Worm (Caenorhabditis elegans) whole organism, L4 larva: ENCODE measurements around the gene C49F5.5.

Experiments
- D1046.2 ChIP-seq: fragments of 200-800 bp; sonication (Bioruptor generic); IDR thresholded peaks from 2 replicates; pipeline ENCODE4 v1.3.6; 2022; ENCODE audit warnings: missing genetic modification characterization, missing compliant biosample characterization
- F26F4.8 ChIP-seq: fragments of 200-800 bp; sonication (Bioruptor generic); conservative IDR thresholded peaks from 2 replicates; pipeline ENCODE4 v1.3.6; 2022; ENCODE audit warnings: missing genetic modification characterization, missing compliant biosample characterization
- F37D6.2 ChIP-seq: sonication (generic microtip); optimal IDR thresholded peaks from 2 replicates; lab custom pipeline; 2016; ENCODE audit warnings: mild to moderate bottlenecking, missing genetic modification characterization, missing compliant biosample characterization
- R02D3.7 ChIP-seq: fragments of 150-350 bp; sonication (generic microtip); optimal IDR thresholded peaks from 3 replicates; lab custom pipeline; 2014; ENCODE audit warnings: missing biosample characterization, missing genetic modification characterization
- T20F7.1 ChIP-seq: fragments of 200-800 bp; sonication (Bioruptor generic); optimal IDR thresholded peaks from 2 replicates; lab custom pipeline; 2018; ENCODE audit warnings: mild to moderate bottlenecking, missing genetic modification characterization, missing compliant biosample characterization
- T26A8.4 ChIP-seq: fragments of 200-800 bp; sonication (Bioruptor generic); IDR thresholded peaks from 2 replicates; pipeline ENCODE4 v1.3.6; 2022; ENCODE audit warnings: missing genetic modification characterization, missing compliant biosample characterization
- Y105C5A.15 ChIP-seq: fragments of 200-800 bp; sonication (Bioruptor generic); IDR thresholded peaks from 2 replicates; pipeline ENCODE4 v1.3.6; 2022; ENCODE audit warnings: missing genetic modification characterization, missing compliant biosample characterization
- Y5F2A.4 ChIP-seq: fragments of 200-800 bp; sonication (Bioruptor generic); optimal IDR thresholded peaks from 2 replicates; lab custom pipeline; 2018; ENCODE audit warnings: mild to moderate bottlenecking, missing genetic modification characterization, missing compliant biosample characterization
- ZK546.5 ChIP-seq, 2 experiments: sonication (generic microtip); optimal IDR thresholded peaks; 2 replicates each; lab custom pipeline; 2017; ENCODE audit warnings: missing biosample characterization in 2 of 2, missing genetic modification characterization in 2 of 2
- aly-2 ChIP-seq: sonication (generic microtip); optimal IDR thresholded peaks from 2 replicates; lab custom pipeline; 2018; ENCODE audit warnings: missing biosample characterization, missing genetic modification characterization
- ama-1 ChIP-seq: fragments of 150-350 bp; optimal IDR thresholded peaks from 2 replicates; lab custom pipeline; 2014; ENCODE audit warnings: inconsistent platforms, mixed read lengths
- ceh-28 ChIP-seq: fragments of 150-350 bp; optimal IDR thresholded peaks from 2 replicates; lab custom pipeline; 2014; ENCODE audit warnings: missing biosample characterization, missing genetic modification reagents, missing genetic modification characterization
- ceh-32 ChIP-seq: sonication (generic microtip); optimal IDR thresholded peaks from 2 replicates; lab custom pipeline; 2016; ENCODE audit warnings: mild to moderate bottlenecking, missing genetic modification characterization, missing compliant biosample characterization; ENCODE audit not compliant: poor library complexity
- ceh-62 ChIP-seq: sonication (generic microtip); optimal IDR thresholded peaks from 2 replicates; lab custom pipeline; 2017; ENCODE audit warnings: missing biosample characterization, missing genetic modification characterization
- ceh-82 ChIP-seq: sonication (generic microtip); optimal IDR thresholded peaks from 2 replicates; lab custom pipeline; 2017; ENCODE audit warnings: missing biosample characterization, missing genetic modification characterization
- ces-1 ChIP-seq: fragments of 150-350 bp; sonication (generic microtip); optimal IDR thresholded peaks from 4 replicates; lab custom pipeline; 2014; ENCODE audit warnings: missing biosample characterization, missing genetic modification reagents, missing genetic modification characterization
- daf-19 ChIP-seq: fragments of 200-800 bp; sonication (Bioruptor generic); conservative IDR thresholded peaks from 2 replicates; pipeline ENCODE4 v1.3.6; 2022; ENCODE audit warnings: missing genetic modification characterization, missing compliant biosample characterization
- dmd-6 ChIP-seq: fragments of 200-800 bp; sonication (Bioruptor generic); IDR thresholded peaks from 2 replicates; pipeline ENCODE4 v1.3.6; 2022; ENCODE audit warnings: missing genetic modification reagents, missing genetic modification characterization, missing compliant biosample characterization
- dmd-9 ChIP-seq: fragments of 200-800 bp; sonication (Bioruptor generic); IDR thresholded peaks from 2 replicates; pipeline ENCODE4 v1.3.6; 2022; ENCODE audit warnings: missing genetic modification reagents, missing genetic modification characterization, missing compliant biosample characterization
- dpl-1 ChIP-seq: fragments of 150-350 bp; optimal IDR thresholded peaks from 2 replicates; lab custom pipeline; 2014; ENCODE audit warnings: missing biosample characterization, missing genetic modification reagents, missing genetic modification characterization
- dve-1 ChIP-seq: sonication (generic microtip); optimal IDR thresholded peaks from 2 replicates; lab custom pipeline; 2017; ENCODE audit warnings: antibody characterized with exemption, mild to moderate bottlenecking, missing genetic modification characterization, missing compliant biosample characterization; ENCODE audit not compliant: insufficient read depth
- egl-27 ChIP-seq: sonication (generic microtip); optimal IDR thresholded peaks from 3 replicates; lab custom pipeline; 2017; ENCODE audit warnings: missing biosample characterization, missing genetic modification reagents, missing genetic modification characterization
- hlh-30 ChIP-seq: sonication (generic microtip); optimal IDR thresholded peaks from 2 replicates; lab custom pipeline; 2017; ENCODE audit warnings: antibody characterized with exemption, mild to moderate bottlenecking, missing genetic modification characterization, missing compliant biosample characterization; ENCODE audit not compliant: insufficient read depth
- lin-13 ChIP-seq: fragments of 150-350 bp; optimal IDR thresholded peaks from 2 replicates; lab custom pipeline; 2014; ENCODE audit warnings: missing biosample characterization, missing genetic modification reagents, missing genetic modification characterization
- lin-15B ChIP-seq: fragments of 150-350 bp; sonication (generic microtip); optimal IDR thresholded peaks from 3 replicates; lab custom pipeline; 2014; ENCODE audit warnings: missing biosample characterization, missing genetic modification characterization
- lin-29 ChIP-seq: fragments of 200-800 bp; sonication (Bioruptor generic); IDR thresholded peaks from 2 replicates; pipeline ENCODE4 v1.3.6; 2022; ENCODE audit warnings: missing genetic modification reagents, missing genetic modification characterization, missing compliant biosample characterization
- lin-39 ChIP-seq: fragments of 150-350 bp; optimal IDR thresholded peaks from 2 replicates; lab custom pipeline; 2014; ENCODE audit warnings: missing biosample characterization, missing genetic modification reagents, missing genetic modification characterization
- madf-9 ChIP-seq: fragments of 200-800 bp; sonication (Bioruptor generic); conservative IDR thresholded peaks from 2 replicates; pipeline ENCODE4 v1.3.6; 2022; ENCODE audit warnings: missing genetic modification reagents, missing genetic modification characterization, missing compliant biosample characterization
- mdl-1 ChIP-seq, 2 experiments: fragments of 150-350 bp in 1 of 2; sonication (generic microtip) in 1 of 2; optimal IDR thresholded peaks; 2 replicates each; lab custom pipeline; 2014 to 2017; ENCODE audit warnings: missing biosample characterization in 2 of 2, missing genetic modification characterization in 2 of 2
- mdt-29 ChIP-seq: fragments of 200-800 bp; sonication (Bioruptor generic); IDR thresholded peaks from 2 replicates; pipeline ENCODE4 v1.3.6; 2022; ENCODE audit warnings: missing genetic modification reagents, missing genetic modification characterization, missing compliant biosample characterization
- mep-1 ChIP-seq: fragments of 150-350 bp; sonication (generic microtip); optimal IDR thresholded peaks from 3 replicates; lab custom pipeline; 2014; ENCODE audit warnings: missing biosample characterization, missing genetic modification characterization
- mxl-2 ChIP-seq: fragments of 200-800 bp; sonication (Bioruptor generic); conservative IDR thresholded peaks from 2 replicates; pipeline ENCODE4 v1.3.6; 2022; ENCODE audit warnings: missing genetic modification reagents, missing genetic modification characterization, missing compliant biosample characterization
- mxl-3 ChIP-seq: fragments of 200-800 bp; sonication (Bioruptor generic); optimal IDR thresholded peaks from 2 replicates; lab custom pipeline; 2018; ENCODE audit warnings: mild to moderate bottlenecking, missing genetic modification characterization, missing compliant biosample characterization
- nhr-10 ChIP-seq: fragments of 150-350 bp; optimal IDR thresholded peaks from 2 replicates; lab custom pipeline; 2014; ENCODE audit warnings: missing biosample characterization, missing genetic modification characterization
- nhr-102 ChIP-seq: sonication (generic microtip); optimal IDR thresholded peaks from 2 replicates; lab custom pipeline; 2016; ENCODE audit warnings: mild to moderate bottlenecking, missing genetic modification characterization, moderate library complexity, missing compliant biosample characterization
- nhr-25 ChIP-seq: sonication (generic microtip); optimal IDR thresholded peaks from 2 replicates; lab custom pipeline; 2017; ENCODE audit warnings: missing genetic modification characterization, mild to moderate bottlenecking, missing compliant biosample characterization, antibody characterized with exemption, moderate library complexity, borderline replicate concordance; ENCODE audit not compliant: insufficient read depth
- nhr-48 ChIP-seq: sonication (generic microtip); optimal IDR thresholded peaks from 2 replicates; lab custom pipeline; 2016; ENCODE audit warnings: mild to moderate bottlenecking, missing genetic modification characterization, missing compliant biosample characterization
- nhr-76 ChIP-seq: fragments of 150-350 bp; optimal IDR thresholded peaks from 2 replicates; lab custom pipeline; 2014; ENCODE audit warnings: missing biosample characterization, missing genetic modification characterization
- sdz-12 ChIP-seq: fragments of 200-800 bp; sonication (Bioruptor generic); optimal IDR thresholded peaks from 2 replicates; lab custom pipeline; 2018; ENCODE audit warnings: mild to moderate bottlenecking, missing genetic modification characterization, missing compliant biosample characterization
- set-16 ChIP-seq: fragments of 200-800 bp; sonication (Bioruptor generic); IDR thresholded peaks from 2 replicates; pipeline ENCODE4 v1.3.6; 2022; ENCODE audit warnings: missing genetic modification reagents, missing genetic modification characterization, missing compliant biosample characterization
- snpc-1.2 ChIP-seq: fragments of 200-800 bp; sonication (Bioruptor generic); IDR thresholded peaks from 2 replicates; pipeline ENCODE4 v1.3.6; 2022; ENCODE audit warnings: missing genetic modification reagents, missing genetic modification characterization, missing compliant biosample characterization
- unc-130 ChIP-seq: sonication (generic microtip); optimal IDR thresholded peaks from 2 replicates; lab custom pipeline; 2016; ENCODE audit warnings: missing genetic modification reagents, missing genetic modification characterization, missing compliant biosample characterization
- unc-62 ChIP-seq, 3 experiments: fragments of 150-350 bp in 1 of 3; sonication (generic microtip); optimal IDR thresholded peaks in 2 of 3; peaks in 1 of 3; 1 replicate in 1 of 3; 2 replicates in 2 of 3; lab custom pipeline; 2014 to 2017; ENCODE audit warnings: missing biosample characterization in 3 of 3, missing genetic modification characterization in 3 of 3, missing genetic modification reagents in 3 of 3, missing genotype in 1 of 3
- zfp-3 ChIP-seq: fragments of 200-800 bp; sonication (Bioruptor generic); conservative IDR thresholded peaks from 2 replicates; pipeline ENCODE4 v1.3.6; 2022; ENCODE audit warnings: missing genetic modification reagents, missing genetic modification characterization, missing compliant biosample characterization
- zip-2 ChIP-seq: fragments of 150-350 bp; optimal IDR thresholded peaks from 2 replicates; lab custom pipeline; 2014; ENCODE audit warnings: missing biosample characterization, missing genetic modification characterization
- ztf-7 ChIP-seq: fragments of 150-350 bp; optimal IDR thresholded peaks from 2 replicates; lab custom pipeline; 2014; ENCODE audit warnings: missing biosample characterization, missing genetic modification characterization

C49F5.5 gene

ce11 chrX:11971323-11971722, 14.7 kb upstream of the C49F5.5 start:
- TF ChIP-seq unc-62 (GFP tag; optimal IDR thresholded peaks at IDR 0.05 in 1 of 2; lab: Kevin White, UChicago) (peak in 1 of 2 experiments; percentile 95), unc-62 (tag; optimal IDR thresholded peaks at IDR 0.05; lab: Kevin White, UChicago) (no peak), ceh-62 (tag; lab: Kevin White, UChicago) (no peak)

- no peak for TF ChIP-seq mxl-3 (GFP tag; lab: Kevin White, UChicago)
- TF ChIP-seq nhr-25 = no peak
- no peak for TF ChIP-seq mdl-1 (tag; optimal IDR thresholded peaks at IDR 0.05; lab: Kevin White, UChicago)
- peak; percentile 57 for TF ChIP-seq ceh-28 (tag; lab: Kevin White, UChicago)
- TF ChIP-seq madf-9 (GFP tag; lab: Robert Waterston, UW) = no peak
- TF ChIP-seq nhr-76 = no peak
- no peak for TF ChIP-seq T26A8.4
- TF ChIP-seq nhr-10 (tag; lab: Kevin White, UChicago) = no peak
- TF ChIP-seq zip-2 (tag; lab: Kevin White, UChicago) = no peak
- peak; percentile 52 for TF ChIP-seq dve-1 (tag; lab: Kevin White, UChicago)
- no peak for TF ChIP-seq dpl-1 (GFP tag; lab: Kevin White, UChicago)
- TF ChIP-seq lin-15B (tag; lab: Kevin White, UChicago) = no peak
- no peak for TF ChIP-seq snpc-1.2 (GFP tag; lab: Robert Waterston, UW)
- TF ChIP-seq mep-1 (tag; lab: Kevin White, UChicago) = no peak
- TF ChIP-seq ztf-7 (tag; lab: Kevin White, UChicago) = peak; percentile 41
- no peak for TF ChIP-seq lin-13 (GFP tag; lab: Kevin White, UChicago)
- TF ChIP-seq ceh-32 (tag; lab: Kevin White, UChicago) = no peak
- TF ChIP-seq dmd-6 = no peak
- no peak for TF ChIP-seq ama-1 (lab: Kevin White, UChicago)
- TF ChIP-seq F37D6.2 = no peak
- peak; percentile 2 for TF ChIP-seq hlh-30 (tag; lab: Kevin White, UChicago)
- no peak for TF ChIP-seq F26F4.8 (GFP tag; lab: Robert Waterston, UW)
- TF ChIP-seq zfp-3 (GFP tag; lab: Robert Waterston, UW) = no peak
- no peak for TF ChIP-seq Y5F2A.4
- peak in 1 of 2 experiments; percentile 87 for TF ChIP-seq unc-62 (GFP tag; optimal IDR thresholded peaks at IDR 0.05 in 1 of 2; lab: Kevin White, UChicago)
- TF ChIP-seq unc-62 (tag; optimal IDR thresholded peaks at IDR 0.05; lab: Kevin White, UChicago) = no peak
- no peak for TF ChIP-seq dmd-9 (GFP tag; lab: Robert Waterston, UW)
- no peak for TF ChIP-seq unc-130 (GFP tag; lab: Kevin White, UChicago)
- TF ChIP-seq nhr-48 = no peak
- TF ChIP-seq ceh-82 (tag; lab: Kevin White, UChicago) = no peak
- no peak for TF ChIP-seq Y105C5A.15
- no peak for TF ChIP-seq egl-27 (tag; lab: Kevin White, UChicago)
- no peak for TF ChIP-seq D1046.2 (GFP tag; lab: Robert Waterston, UW)
- no peak for TF ChIP-seq ces-1 (GFP tag; lab: Kevin White, UChicago)
- no peak for TF ChIP-seq mdt-29
- TF ChIP-seq sdz-12 = no peak
- no peak for TF ChIP-seq lin-39
- TF ChIP-seq ZK546.5 (tag; optimal IDR thresholded peaks at IDR 0.05; lab: Kevin White, UChicago) = no peak
- TF ChIP-seq R02D3.7 = no peak
- no peak for TF ChIP-seq aly-2 (tag; lab: Kevin White, UChicago)
- no peak for TF ChIP-seq set-16 (GFP tag; lab: Robert Waterston, UW)
- no peak for TF ChIP-seq nhr-102
- TF ChIP-seq lin-29 (GFP tag; lab: Robert Waterston, UW) = no peak
- no peak for TF ChIP-seq mxl-2
- TF ChIP-seq T20F7.1 (GFP tag; lab: Kevin White, UChicago) = no peak
- TF ChIP-seq daf-19 (GFP tag; lab: Robert Waterston, UW) = no peak
Measured at ce11 chrX:11974629-11975085, 11.3 kb upstream of the C49F5.5 start, which contains the start of gene set-6. TSS of gene set-6 (minus strand) at chrX:11974679.
